Fruit fly (Drosophila melanogaster): ENCODE measurements around the gene CG5783.

Gene CG5783

dm6 chr2L:18148552-18149219 is 7.2 kb upstream of the CG5783 start (continued):
- TF ChIP-seq corto (GFP tag; optimal IDR thresholded peaks at IDR 0.05) (no peak), CG32532 (GFP tag; IDR thresholded peaks at IDR 0.05) (peak; percentile 30; the same call in 1 of the 2 replicates), crc (GFP tag; optimal IDR thresholded peaks at IDR 0.05) (no peak), lmd (GFP tag; IDR thresholded peaks at IDR 0.05) (peak; percentile 6; the same call in 1 of the 2 replicates), Sin3A (optimal IDR thresholded peaks at IDR 0.05) (no peak), emc (GFP tag; optimal IDR thresholded peaks at IDR 0.05) (no peak), gem (tag; optimal IDR thresholded peaks at IDR 0.05) (peak; percentile 66), knrl (GFP tag; IDR thresholded peaks at IDR 0.05; ENCODE audit: partially characterized antibody) (no peak), CG13775 (GFP tag; optimal IDR thresholded peaks at IDR 0.05) (peak; percentile 33), esg (GFP tag; conservative IDR thresholded peaks at IDR 0.05) (no peak), dmrt11E (tag; optimal IDR thresholded peaks at IDR 0.05) (peak; percentile 63), ems (GFP tag; optimal IDR thresholded peaks at IDR 0.05) (peak; percentile 25), Meics (GFP tag; optimal IDR thresholded peaks at IDR 0.05) (peak; percentile 67), CG4424 (GFP tag; optimal IDR thresholded peaks at IDR 0.05) (peak; percentile 36), nmo (GFP tag; optimal IDR thresholded peaks at IDR 0.05) (no peak), CG14667 (GFP tag; IDR thresholded peaks at IDR 0.05) (no peak), pfk (GFP tag; optimal IDR thresholded peaks at IDR 0.05) (peak; percentile 91), ase (GFP tag; IDR thresholded peaks at IDR 0.05) (no peak), al (GFP tag; IDR thresholded peaks at IDR 0.05) (no peak), sima (GFP tag; optimal IDR thresholded peaks at IDR 0.05) (no peak), Adf1 (GFP tag; IDR thresholded peaks at IDR 0.05) (peak; percentile 55), CG13424 (tag; optimal IDR thresholded peaks at IDR 0.05) (peak; percentile 65), CG31365 (tag; optimal IDR thresholded peaks at IDR 0.05) (peak; percentile 75), pros (GFP tag; optimal IDR thresholded peaks at IDR 0.05) (no peak), caup (GFP tag; optimal IDR thresholded peaks at IDR 0.05; ENCODE audit: severe bottlenecking) (peak; percentile 84), Lpt (GFP tag; optimal IDR thresholded peaks at IDR 0.05) (no peak), CG10959 (GFP tag; IDR thresholded peaks at IDR 0.05) (0 out of 2 replicates have a peak, but pooled peaks have one; percentile 38), ap (GFP tag; IDR thresholded peaks at IDR 0.05) (no peak), zfh2 (GFP tag; optimal IDR thresholded peaks at IDR 0.05) (no peak), Mes4 (GFP tag; optimal IDR thresholded peaks at IDR 0.05) (peak; percentile 62), CG2202 (tag; optimal IDR thresholded peaks at IDR 0.05) (peak; percentile 80), Ssrp (tag; optimal IDR thresholded peaks at IDR 0.05) (no peak), CG12104 (GFP tag; optimal IDR thresholded peaks at IDR 0.05) (peak; percentile 65), CG9727 (GFP tag; optimal IDR thresholded peaks at IDR 0.05) (peak; percentile 68), sc (optimal IDR thresholded peaks at IDR 0.05) (no peak), sc (GFP tag; optimal IDR thresholded peaks at IDR 0.05) (peak; percentile 69), Blimp-1 (GFP tag; optimal IDR thresholded peaks at IDR 0.05) (peak; percentile 67), CG3065 (GFP tag; optimal IDR thresholded peaks at IDR 0.05) (peak; percentile 14), Bteb2 (GFP tag; optimal IDR thresholded peaks at IDR 0.05) (no peak), CkIIα-i1 (GFP tag; IDR thresholded peaks at IDR 0.05) (0 out of 2 replicates have a peak, but pooled peaks have one; percentile 29), chn (GFP tag; optimal IDR thresholded peaks at IDR 0.05) (no peak), gro (GFP tag; optimal IDR thresholded peaks at IDR 0.05) (no peak), BtbVII (GFP tag; optimal IDR thresholded peaks at IDR 0.05) (peak; percentile 75), GATAe (GFP tag; conservative IDR thresholded peaks at IDR 0.05) (peak; percentile 92), Gug (GFP tag; IDR thresholded peaks at IDR 0.05) (no peak), HHEX (GFP tag; optimal IDR thresholded peaks at IDR 0.05) (peak; percentile 84), sob (GFP tag; IDR thresholded peaks at IDR 0.05) (peak; percentile 66; the same call in 1 of the 2 replicates), CG8765 (GFP tag; IDR thresholded peaks at IDR 0.05) (no peak), CG10543 (GFP tag; optimal IDR thresholded peaks at IDR 0.05) (peak; percentile 88), CG8359 (GFP tag; optimal IDR thresholded peaks at IDR 0.05; ENCODE audit: borderline replicate concordance) (peak; percentile 53), eve (GFP tag; optimal IDR thresholded peaks at IDR 0.05) (peak in 1 of 2 experiments; percentile 64)

All from whole organism, embryonic.